Fruit fly (Drosophila melanogaster): Measurements from ENCODE around the gene CG4408.

Gene CG4408

DNA sequence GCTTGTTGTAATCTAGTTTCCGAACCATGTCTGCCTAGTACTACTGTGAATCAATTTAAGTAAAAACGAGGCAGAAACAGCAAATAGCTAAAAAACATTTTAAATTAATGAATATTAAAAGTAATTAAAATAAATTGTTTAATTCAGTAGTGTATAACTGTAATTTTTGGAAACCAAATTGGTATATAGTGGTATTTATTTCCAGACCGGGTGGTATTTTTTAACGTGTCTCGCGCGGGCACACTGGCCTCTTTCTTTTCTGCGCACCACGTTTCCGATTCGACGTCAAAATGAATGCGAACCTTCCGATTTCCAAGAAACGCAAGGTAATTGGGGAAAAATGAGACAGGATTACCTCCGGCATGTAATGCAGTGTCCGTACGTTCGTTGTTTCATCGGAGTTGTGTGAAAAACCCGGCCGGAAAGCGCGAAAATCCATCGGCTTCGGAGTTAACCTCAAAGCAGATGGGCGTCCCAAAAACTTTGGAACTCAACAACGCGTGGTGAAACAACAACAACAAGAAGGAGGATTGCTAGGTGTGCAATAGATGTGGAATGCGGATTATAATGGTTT is 4.7 kb downstream of the CG4408 start, which contains the start of gene RpS3 (continued):
- no peak for TF ChIP-seq az2 (GFP tag; optimal IDR thresholded peaks at IDR 0.05)
- TF ChIP-seq H15 (GFP tag; IDR thresholded peaks at IDR 0.05), result no peak
- TF ChIP-seq CG13296 (GFP tag; optimal IDR thresholded peaks at IDR 0.05), result peak; percentile 22
- peak; percentile 33 for TF ChIP-seq Jarid2 (GFP tag; optimal IDR thresholded peaks at IDR 0.05)
- no peak for TF ChIP-seq Bteb2 (GFP tag; optimal IDR thresholded peaks at IDR 0.05)
- no peak for TF ChIP-seq sim (GFP tag; IDR thresholded peaks at IDR 0.05)
- TF ChIP-seq salm (tag; optimal IDR thresholded peaks at IDR 0.05), result peak; percentile 14
- peak; percentile 39 for TF ChIP-seq odd (GFP tag; optimal IDR thresholded peaks at IDR 0.05)
- TF ChIP-seq Mes4 (GFP tag; optimal IDR thresholded peaks at IDR 0.05), result no peak
- TF ChIP-seq tup (GFP tag; optimal IDR thresholded peaks at IDR 0.05), result no peak
- no peak for TF ChIP-seq sqz (GFP tag; optimal IDR thresholded peaks at IDR 0.05)
- no peak for TF ChIP-seq CG42726 (GFP tag; IDR thresholded peaks at IDR 0.05; ENCODE audit: partially characterized antibody)
- TF ChIP-seq phol (tag; optimal IDR thresholded peaks at IDR 0.05), result peak; percentile 70
- no peak for TF ChIP-seq al (GFP tag; IDR thresholded peaks at IDR 0.05)
- peak; percentile 58 for TF ChIP-seq CG34376 (GFP tag; optimal IDR thresholded peaks at IDR 0.05)
- TF ChIP-seq eve (GFP tag; optimal IDR thresholded peaks at IDR 0.05), result no peak
- no peak for TF ChIP-seq CG4424 (GFP tag; optimal IDR thresholded peaks at IDR 0.05)
- TF ChIP-seq CG12942 (GFP tag; optimal IDR thresholded peaks at IDR 0.05), result no peak
- peak; percentile 80 for TF ChIP-seq pita (GFP tag; optimal IDR thresholded peaks at IDR 0.05)
- no peak for TF ChIP-seq dati (GFP tag; IDR thresholded peaks at IDR 0.05)
- no peak for TF ChIP-seq CG6272 (GFP tag; IDR thresholded peaks at IDR 0.05)
- TF ChIP-seq CG14441 (GFP tag; IDR thresholded peaks at IDR 0.05), result no peak
- TF ChIP-seq bab2 (GFP tag; optimal IDR thresholded peaks at IDR 0.05), result no peak
- no peak for TF ChIP-seq esg (GFP tag; conservative IDR thresholded peaks at IDR 0.05)
- TF ChIP-seq CG10431 (GFP tag; optimal IDR thresholded peaks at IDR 0.05), result peak; percentile 34
- TF ChIP-seq CG9609 (GFP tag; optimal IDR thresholded peaks at IDR 0.05), result no peak
- TF ChIP-seq CG17361 (GFP tag; IDR thresholded peaks at IDR 0.05), result no peak; the same call in 1 of the 3 replicates
- TF ChIP-seq ab (GFP tag; optimal IDR thresholded peaks at IDR 0.05), result no peak
- TF ChIP-seq pfk (GFP tag; optimal IDR thresholded peaks at IDR 0.05), result peak; percentile 12
- TF ChIP-seq CG17612 (GFP tag; IDR thresholded peaks at IDR 0.05), result no peak
- TF ChIP-seq Awh (GFP tag; IDR thresholded peaks at IDR 0.05), result no peak
- TF ChIP-seq dm (GFP tag; optimal IDR thresholded peaks at IDR 0.05), result peak; percentile 99
- no peak for TF ChIP-seq Deaf1 (tag; optimal IDR thresholded peaks at IDR 0.05)
- TF ChIP-seq CG1602 (GFP tag; optimal IDR thresholded peaks at IDR 0.05), result no peak
- peak; percentile 81 for TF ChIP-seq CG4360 (GFP tag; IDR thresholded peaks at IDR 0.05)
- no peak for TF ChIP-seq chn (GFP tag; optimal IDR thresholded peaks at IDR 0.05)
- TF ChIP-seq pho (GFP tag; optimal IDR thresholded peaks at IDR 0.05), result no peak
- no peak for TF ChIP-seq Fer2 (tag; optimal IDR thresholded peaks at IDR 0.05)
- no peak for TF ChIP-seq jumu (GFP tag; optimal IDR thresholded peaks at IDR 0.05)
- TF ChIP-seq emc (GFP tag; optimal IDR thresholded peaks at IDR 0.05), result no peak
- TF ChIP-seq CG14050 (GFP tag; IDR thresholded peaks at IDR 0.05), result no peak
- TF ChIP-seq bigmax (GFP tag; optimal IDR thresholded peaks at IDR 0.05), result peak; percentile 99
- 0 out of 2 replicates have a peak, but pooled peaks have one; percentile 14 for TF ChIP-seq E2f2 (GFP tag; IDR thresholded peaks at IDR 0.05)
- no peak for TF ChIP-seq Side (GFP tag; optimal IDR thresholded peaks at IDR 0.05)
- no peak for TF ChIP-seq h (optimal IDR thresholded peaks at IDR 0.05)
- no peak for TF ChIP-seq Atf-2 (GFP tag; optimal IDR thresholded peaks at IDR 0.05)
- TF ChIP-seq Atf6 (GFP tag; IDR thresholded peaks at IDR 0.05), result no peak
- peak; percentile 3 for TF ChIP-seq CG15011 (GFP tag; optimal IDR thresholded peaks at IDR 0.05)
- TF ChIP-seq NK7.1 (GFP tag; optimal IDR thresholded peaks at IDR 0.05), result no peak
- TF ChIP-seq br (optimal IDR thresholded peaks at IDR 0.05), result no peak
- peak; percentile 78 for TF ChIP-seq ewg (GFP tag; optimal IDR thresholded peaks at IDR 0.05)
- no peak for TF ChIP-seq Xrp1 (GFP tag; IDR thresholded peaks at IDR 0.05)
- TF ChIP-seq CG2129 (GFP tag; IDR thresholded peaks at IDR 0.05; ENCODE audit: partially characterized antibody), result no peak

Data from whole organism, embryonic.